Worm (Caenorhabditis elegans) whole organism, L2 larva: Measurements from ENCODE around the gene C01G5.5.

ENCODE experiments used
- blmp-1 ChIP-seq: sonication (generic microtip); optimal IDR thresholded peaks from 2 replicates; lab custom pipeline; 2017; ENCODE audit warnings: missing genetic modification characterization, mild to moderate bottlenecking, missing compliant biosample characterization, antibody characterized with exemption, moderate library complexity; ENCODE audit not compliant: insufficient read depth
- mdl-1 ChIP-seq, 2 experiments: fragments of 150-350 bp in 1 of 2; sonication (generic microtip) in 1 of 2; optimal IDR thresholded peaks; 2 replicates each; lab custom pipeline; 2017; ENCODE audit warnings: missing biosample characterization in 2 of 2, missing genetic modification characterization in 2 of 2
- nhr-25 ChIP-seq: fragments of 150-350 bp; sonication (generic microtip); optimal IDR thresholded peaks from 3 replicates; lab custom pipeline; 2014; ENCODE audit warnings: missing biosample characterization, missing genetic modification characterization
- nhr-77 ChIP-seq: fragments of 150-350 bp; optimal IDR thresholded peaks from 2 replicates; lab custom pipeline; 2014; ENCODE audit warnings: missing biosample characterization, missing genetic modification characterization
- ztf-11 ChIP-seq: sonication (generic microtip); optimal IDR thresholded peaks from 2 replicates; lab custom pipeline; 2017; ENCODE audit warnings: missing biosample characterization, missing genetic modification characterization

DNA sequence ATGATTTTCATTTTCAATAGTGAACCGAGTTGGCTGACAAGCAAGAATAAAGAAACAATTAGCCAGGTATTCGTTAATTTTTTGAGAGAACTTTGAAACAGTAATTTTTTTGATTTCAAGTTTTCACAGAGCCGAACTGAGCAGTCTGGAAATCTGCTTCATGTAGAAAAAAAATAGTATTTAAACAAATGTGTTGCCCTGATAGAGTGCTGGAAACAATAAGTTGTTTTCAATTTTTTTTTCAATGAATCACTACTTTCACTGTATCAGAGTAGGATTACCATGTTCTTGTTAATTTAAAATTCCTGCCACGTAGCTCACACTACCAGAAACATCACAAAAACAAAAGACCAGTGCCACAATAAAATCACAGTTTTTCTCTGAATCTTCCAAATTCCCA lies 24.0 kb upstream of the C01G5.5 start:
- no peak for TF ChIP-seq blmp-1 (tag; lab: Kevin White, UChicago)
- no peak for TF ChIP-seq mdl-1 (tag; optimal IDR thresholded peaks at IDR 0.05; lab: Kevin White, UChicago)
- TF ChIP-seq ztf-11 (tag; lab: Kevin White, UChicago), result no peak
- no peak for TF ChIP-seq nhr-77
- no peak for TF ChIP-seq nhr-25 (tag; lab: Kevin White, UChicago)
